Fruit fly (Drosophila melanogaster) Kc167 (cell line): ENCODE data around the gene Cpr67Fa2.

Experiments used
- Myc ChIP-seq: fragments of >200 bp; optimal IDR thresholded peaks from 2 replicates; lab custom pipeline; 2017; ENCODE audit warnings: missing external identifiers
- h ChIP-seq: fragments of >200 bp; optimal IDR thresholded peaks from 3 replicates; lab custom pipeline; 2018; ENCODE audit warnings: missing external identifiers
- psq ChIP-seq: fragments of >200 bp; optimal IDR thresholded peaks from 2 replicates; lab custom pipeline; 2017; ENCODE audit warnings: missing external identifiers

- no peak for TF ChIP-seq Myc
- TF ChIP-seq psq (lab: Kevin White, UChicago) = no peak
- no peak for TF ChIP-seq h
Measured at dm6 chr3L:10886371-10886770, 5.1 kb upstream of the Cpr67Fa2 start, which contains the start of gene OXA1L.
